Fruit fly (Drosophila melanogaster) whole organism, embryonic: ENCODE measurements around the gene mts.

Experiments used
- B-H2 ChIP-seq: fragments of 200-800 bp; sonication (Bioruptor generic); optimal IDR thresholded peaks from 2 replicates; lab custom pipeline; 2018; ENCODE audit warnings: missing biosample characterization, mild to moderate bottlenecking, missing genetic modification characterization
- CG12071 ChIP-seq: fragments of 200-800 bp; sonication (Bioruptor generic); optimal IDR thresholded peaks from 3 replicates; lab custom pipeline; 2018; ENCODE audit warnings: missing biosample characterization, mild to moderate bottlenecking, missing genetic modification characterization
- CG12236 ChIP-seq: fragments of 200-800 bp; sonication (Bioruptor generic); optimal IDR thresholded peaks from 2 replicates; lab custom pipeline; 2016; ENCODE audit warnings: missing biosample characterization, missing genetic modification characterization
- CG12391 ChIP-seq: fragments of 200-800 bp; sonication (Bioruptor generic); optimal IDR thresholded peaks from 3 replicates; lab custom pipeline; 2018; ENCODE audit warnings: missing biosample characterization, mild to moderate bottlenecking, missing genetic modification characterization, moderate library complexity
- CG12769 ChIP-seq: fragments of 200-800 bp; sonication (Bioruptor generic); optimal IDR thresholded peaks from 2 replicates; lab custom pipeline; 2019; ENCODE audit warnings: missing biosample characterization, mild to moderate bottlenecking, missing genetic modification characterization, moderate library complexity
- CG14014 ChIP-seq: fragments of 200-800 bp; sonication (Bioruptor generic); IDR thresholded peaks from 2 replicates; pipeline ENCODE4 v1.3.6; 2022; ENCODE audit warnings: missing biosample characterization, missing genetic modification characterization
- CG14050 ChIP-seq: fragments of 200-800 bp; sonication (Bioruptor generic); IDR thresholded peaks from 3 replicates; pipeline ENCODE4 v1.3.6; 2022; ENCODE audit warnings: missing biosample characterization, missing genetic modification characterization
- CG14441 ChIP-seq: fragments of 200-800 bp; sonication (Bioruptor generic); IDR thresholded peaks from 2 replicates; pipeline ENCODE4 v1.3.6; 2022; ENCODE audit warnings: missing biosample characterization, missing genetic modification characterization
- CG14667 ChIP-seq: fragments of 200-800 bp; sonication (Bioruptor generic); IDR thresholded peaks from 2 replicates; pipeline ENCODE4 v1.3.6; 2022; ENCODE audit warnings: missing biosample characterization, missing genetic modification characterization
- CG15479 ChIP-seq: fragments of 200-800 bp; sonication (Bioruptor generic); optimal IDR thresholded peaks from 3 replicates; lab custom pipeline; 2019; ENCODE audit warnings: missing biosample characterization, mild to moderate bottlenecking, missing genetic modification characterization, moderate library complexity
- CG17568 ChIP-seq: fragments of 200-800 bp; sonication (Bioruptor generic); optimal IDR thresholded peaks from 2 replicates; lab custom pipeline; 2018; ENCODE audit warnings: missing biosample characterization, mild to moderate bottlenecking, missing genetic modification characterization, moderate library complexity
- CG17612 ChIP-seq: fragments of 200-800 bp; sonication (Bioruptor generic); IDR thresholded peaks from 2 replicates; pipeline ENCODE4 v1.3.6; 2022; ENCODE audit warnings: missing biosample characterization, missing genetic modification characterization
- CG17912 ChIP-seq: fragments of 200-800 bp; sonication (Bioruptor generic); optimal IDR thresholded peaks from 2 replicates; lab custom pipeline; 2018; ENCODE audit warnings: missing biosample characterization, mild to moderate bottlenecking, missing genetic modification characterization
- CG18764 ChIP-seq: fragments of 200-800 bp; sonication (Bioruptor generic); optimal IDR thresholded peaks from 3 replicates; lab custom pipeline; 2016; ENCODE audit warnings: missing biosample characterization, missing genetic modification characterization
- CG2129 ChIP-seq: fragments of 200-800 bp; sonication (Bioruptor generic); IDR thresholded peaks from 2 replicates; pipeline ENCODE4 v1.3.6; 2022; ENCODE audit warnings: missing biosample characterization, missing genetic modification characterization; ENCODE audit not compliant: partially characterized antibody
- CG2678 ChIP-seq: fragments of 200-800 bp; sonication (Bioruptor generic); optimal IDR thresholded peaks from 3 replicates; lab custom pipeline; 2019; ENCODE audit warnings: missing biosample characterization, mild to moderate bottlenecking, missing genetic modification characterization, moderate library complexity
- CG2889 ChIP-seq: fragments of 200-800 bp; sonication (Bioruptor generic); IDR thresholded peaks from 3 replicates; pipeline ENCODE4 v1.3.6; 2022; ENCODE audit warnings: missing biosample characterization, missing genetic modification characterization
- CG3065 ChIP-seq: fragments of 200-800 bp; sonication (Bioruptor generic); optimal IDR thresholded peaks from 2 replicates; lab custom pipeline; 2016; ENCODE audit warnings: missing biosample characterization, missing genetic modification characterization
- CG32767 ChIP-seq: fragments of 200-800 bp; sonication (Bioruptor generic); IDR thresholded peaks from 2 replicates; pipeline ENCODE4 v1.3.6; 2022; ENCODE audit warnings: missing biosample characterization, missing genetic modification characterization
- CG4820 ChIP-seq: fragments of 200-800 bp; sonication (Bioruptor generic); optimal IDR thresholded peaks from 3 replicates; lab custom pipeline; 2016; ENCODE audit warnings: missing biosample characterization, missing genetic modification characterization
- CG6175 ChIP-seq: fragments of 200-800 bp; sonication (Bioruptor generic); IDR thresholded peaks from 3 replicates; pipeline ENCODE4 v1.3.6; 2022; ENCODE audit warnings: missing biosample characterization, missing genetic modification characterization
- D19B ChIP-seq: fragments of 200-800 bp; sonication (Bioruptor generic); optimal IDR thresholded peaks from 2 replicates; lab custom pipeline; 2017; ENCODE audit warnings: missing biosample characterization, mild to moderate bottlenecking, missing genetic modification characterization
- Ets65A ChIP-seq: fragments of 200-800 bp; sonication (Bioruptor generic); peaks from one replicate; lab custom pipeline; 2016; ENCODE audit warnings: missing biosample characterization, missing genetic modification characterization
- HLH54F ChIP-seq: fragments of 200-800 bp; sonication (Bioruptor generic); optimal IDR thresholded peaks from 3 replicates; lab custom pipeline; 2016; ENCODE audit warnings: missing biosample characterization, missing genetic modification characterization
- Hey ChIP-seq: fragments of 200-800 bp; sonication (Bioruptor generic); optimal IDR thresholded peaks from 3 replicates; lab custom pipeline; 2018; ENCODE audit warnings: missing biosample characterization, mild to moderate bottlenecking, missing genetic modification characterization
- Hr39 ChIP-seq: fragments of >200 bp; optimal IDR thresholded peaks from 2 replicates; lab custom pipeline; 2017
- Lhr ChIP-seq: fragments of 200-800 bp; sonication (Bioruptor generic); optimal IDR thresholded peaks from 3 replicates; lab custom pipeline; 2017; ENCODE audit warnings: mild to moderate bottlenecking, missing biosample characterization, missing genetic modification reagents, missing genetic modification characterization
- Lpt ChIP-seq: fragments of >200 bp; optimal IDR thresholded peaks from 2 replicates; lab custom pipeline; 2018; ENCODE audit warnings: missing biosample characterization, missing genetic modification characterization
- Mad ChIP-seq: fragments of 200-800 bp; sonication (Bioruptor generic); optimal IDR thresholded peaks from 2 replicates; lab custom pipeline; 2016; ENCODE audit warnings: missing biosample characterization, missing genetic modification characterization
- Poxn ChIP-seq: fragments of 200-800 bp; sonication (Bioruptor generic); IDR thresholded peaks from 2 replicates; pipeline ENCODE4 v1.3.6; 2022; ENCODE audit warnings: missing biosample characterization, missing genetic modification characterization
- Scr ChIP-seq: fragments of 200-800 bp; sonication (Bioruptor generic); IDR thresholded peaks from 2 replicates; pipeline ENCODE4 v1.3.6; 2022; ENCODE audit warnings: missing biosample characterization, missing genetic modification characterization; ENCODE audit not compliant: partially characterized antibody
- Sry-δ ChIP-seq: fragments of 200-800 bp; sonication (Bioruptor generic); optimal IDR thresholded peaks from 2 replicates; lab custom pipeline; 2016; ENCODE audit warnings: missing biosample characterization, missing genetic modification characterization
- Trl ChIP-seq, 3 experiments: fragments of >200 bp in 2 of 3; fragments of 200-800 bp in 1 of 3; sonication (Bioruptor generic) in 1 of 3; optimal IDR thresholded peaks; 2 replicates in 1 of 3; 3 replicates in 2 of 3; lab custom pipeline; 2016 to 2017; ENCODE audit warnings: missing biosample characterization in 1 of 3, missing genetic modification characterization in 1 of 3
- ara ChIP-seq: fragments of 200-800 bp; sonication (Bioruptor generic); IDR thresholded peaks from 2 replicates; pipeline ENCODE4 v1.3.6; 2022; ENCODE audit warnings: missing biosample characterization, missing genetic modification characterization
- bcd ChIP-seq: fragments of 200-800 bp; sonication (Bioruptor generic); optimal IDR thresholded peaks from 2 replicates; lab custom pipeline; 2017; ENCODE audit warnings: missing biosample characterization, mild to moderate bottlenecking, missing genetic modification characterization
- cad ChIP-seq: fragments of >200 bp; optimal IDR thresholded peaks from 2 replicates; lab custom pipeline; 2017; ENCODE audit warnings: missing biosample characterization, missing genetic modification characterization
- ci ChIP-seq: fragments of 200-800 bp; sonication (Bioruptor generic); IDR thresholded peaks from 3 replicates; pipeline ENCODE4 v1.3.6; 2022; ENCODE audit warnings: missing biosample characterization, missing genetic modification characterization
- crol ChIP-seq: fragments of 200-800 bp; sonication (Bioruptor generic); IDR thresholded peaks from 2 replicates; pipeline ENCODE4 v1.3.6; 2022; ENCODE audit warnings: missing biosample characterization, missing genetic modification characterization
- esg ChIP-seq: fragments of 200-800 bp; sonication (Bioruptor generic); conservative IDR thresholded peaks from 2 replicates; pipeline ENCODE4 v1.3.6; 2022; ENCODE audit warnings: missing biosample characterization, missing genetic modification characterization
- ftz-f1 ChIP-seq: fragments of 200-800 bp; sonication (Bioruptor generic); optimal IDR thresholded peaks from 2 replicates; lab custom pipeline; 2016; ENCODE audit warnings: missing biosample characterization, missing genetic modification characterization
- hbn ChIP-seq: fragments of 200-800 bp; sonication (Bioruptor generic); IDR thresholded peaks from 2 replicates; pipeline ENCODE4 v1.3.6; 2022; ENCODE audit warnings: missing biosample characterization, missing genetic modification characterization; ENCODE audit not compliant: partially characterized antibody
- jigr1 ChIP-seq: fragments of 200-800 bp; sonication (Bioruptor generic); IDR thresholded peaks from 3 replicates; pipeline ENCODE4 v1.3.6; 2022; ENCODE audit warnings: missing biosample characterization, missing genetic modification characterization
- nau ChIP-seq: fragments of 200-800 bp; sonication (Bioruptor generic); optimal IDR thresholded peaks from 3 replicates; lab custom pipeline; 2017; ENCODE audit warnings: missing biosample characterization, mild to moderate bottlenecking, missing genetic modification characterization, missing genetic modification reagents
- onecut ChIP-seq: fragments of 200-800 bp; sonication (Bioruptor generic); IDR thresholded peaks from 2 replicates; pipeline ENCODE4 v1.3.6; 2022; ENCODE audit warnings: missing biosample characterization, missing genetic modification characterization
- p53 ChIP-seq: fragments of 200-800 bp; sonication (Bioruptor generic); optimal IDR thresholded peaks from 2 replicates; lab custom pipeline; 2016; ENCODE audit warnings: missing biosample characterization, missing genetic modification characterization
- salm ChIP-seq: fragments of 200-800 bp; sonication (Bioruptor generic); optimal IDR thresholded peaks from 2 replicates; lab custom pipeline; 2018; ENCODE audit warnings: missing biosample characterization, mild to moderate bottlenecking, missing genetic modification characterization
- sna ChIP-seq: fragments of 200-800 bp; sonication (Bioruptor generic); IDR thresholded peaks from 2 replicates; pipeline ENCODE4 v1.3.6; 2022; ENCODE audit warnings: missing biosample characterization, missing genetic modification characterization; ENCODE audit not compliant: partially characterized antibody
- stwl ChIP-seq: fragments of 200-800 bp; sonication (Bioruptor generic); optimal IDR thresholded peaks from 3 replicates; lab custom pipeline; 2018; ENCODE audit warnings: missing biosample characterization, mild to moderate bottlenecking, missing genetic modification characterization, moderate library complexity
- sug ChIP-seq: fragments of 200-800 bp; optimal IDR thresholded peaks from 2 replicates; lab custom pipeline; 2019; ENCODE audit warnings: missing biosample characterization, mild to moderate bottlenecking, missing genetic modification characterization, moderate library complexity
- yki ChIP-seq: fragments of >200 bp; optimal IDR thresholded peaks from 3 replicates; lab custom pipeline; 2018

Gene mts

DNA sequence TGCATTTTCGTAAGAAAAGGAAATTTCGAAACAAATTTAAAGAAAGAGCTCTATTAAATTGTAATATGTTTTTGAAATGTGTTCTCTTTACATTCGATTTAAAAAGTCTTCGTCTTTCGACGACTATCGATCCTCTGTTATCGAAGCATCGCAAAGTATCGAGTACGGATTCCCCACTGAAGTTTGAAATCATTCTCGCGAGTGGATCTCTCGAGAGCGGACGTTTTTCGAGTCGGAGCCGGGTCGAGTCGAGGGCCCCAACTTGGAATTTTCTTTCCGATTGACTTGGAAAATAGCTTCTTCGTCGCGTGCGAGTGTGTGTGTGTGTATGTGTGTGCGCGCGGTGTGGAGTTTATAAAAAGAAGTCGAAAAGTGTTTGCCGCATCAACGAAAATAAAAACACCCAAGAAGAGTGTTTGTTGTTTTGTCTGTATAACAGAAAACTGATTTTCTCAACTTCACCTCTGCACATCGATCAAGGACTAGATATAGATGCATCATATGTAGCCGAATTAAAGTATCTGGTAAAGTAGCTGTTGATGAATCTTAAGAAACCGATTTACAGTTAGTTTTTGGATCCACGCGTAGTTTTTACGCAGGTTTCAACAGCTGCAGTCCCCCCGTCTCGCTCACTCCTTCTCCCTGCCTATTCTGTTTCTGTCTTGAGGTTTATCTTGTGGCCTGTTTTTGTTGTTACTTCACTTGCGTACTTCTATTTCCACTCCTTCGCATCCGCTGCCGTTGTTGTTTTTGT is 16.0 kb upstream of the mts start, which contains the start of gene LanB1 (continued):
- TF ChIP-seq Mad (no peak), p53 (GFP tag; lab: Kevin White, UChicago) (no peak), CG17912 (GFP tag; lab: Kevin White, UChicago) (no peak), CG12391 (tag; lab: Kevin White, UChicago) (no peak), onecut (GFP tag; lab: Robert Waterston, UW) (0 out of 2 replicates have a peak, but pooled peaks have one; percentile 27), CG4820 (GFP tag; lab: Kevin White, UChicago) (no peak), salm (tag; lab: Kevin White, UChicago) (no peak), CG12236 (GFP tag; lab: Kevin White, UChicago) (no peak), ci (GFP tag; lab: Robert Waterston, UW) (peak; percentile 74; the same call in 2 of the 3 replicates), jigr1 (GFP tag; lab: Robert Waterston, UW) (no peak), yki (lab: Kevin White, UChicago) (no peak), Ets65A (GFP tag; lab: Kevin White, UChicago) (no peak), esg (GFP tag; lab: Robert Waterston, UW) (no peak), HLH54F (no peak), CG14667 (no peak), CG3065 (GFP tag; lab: Kevin White, UChicago) (no peak), hbn (peak; percentile 42), CG14441 (GFP tag; lab: Robert Waterston, UW) (no peak), CG2678 (tag; lab: Kevin White, UChicago) (no peak), CG2129 (GFP tag; lab: Robert Waterston, UW) (no peak), sug (tag; lab: Kevin White, UChicago) (no peak), Sry-δ (GFP tag; lab: Kevin White, UChicago) (peak; percentile 49), CG2889 (GFP tag; lab: Robert Waterston, UW) (no peak), D19B (GFP tag; lab: Kevin White, UChicago) (no peak), CG14014 (peak; percentile 9; the same call in 1 of the 2 replicates), nau (GFP tag; lab: Kevin White, UChicago) (peak; percentile 8), CG17612 (GFP tag; lab: Robert Waterston, UW) (no peak), cad (GFP tag; lab: Kevin White, UChicago) (no peak), sna (GFP tag; lab: Robert Waterston, UW) (0 out of 2 replicates have a peak, but pooled peaks have one; percentile 37), CG32767 (GFP tag; lab: Robert Waterston, UW) (peak; percentile 77), CG15479 (GFP tag; lab: Kevin White, UChicago) (peak; percentile 29), CG6175 (GFP tag; lab: Robert Waterston, UW) (no peak), stwl (tag; lab: Kevin White, UChicago) (peak; percentile 58), Lpt (no peak), Hr39 (lab: Kevin White, UChicago) (no peak), CG12769 (tag; lab: Kevin White, UChicago) (peak; percentile 35), Poxn (GFP tag; lab: Robert Waterston, UW) (no peak), crol (GFP tag; lab: Robert Waterston, UW) (0 out of 2 replicates have a peak, but pooled peaks have one; percentile 50), CG17568 (GFP tag; lab: Kevin White, UChicago) (no peak), ftz-f1 (GFP tag; lab: Kevin White, UChicago) (peak; percentile 28), CG12071 (GFP tag; lab: Kevin White, UChicago) (no peak), Hey (tag; lab: Kevin White, UChicago) (no peak), Trl (optimal IDR thresholded peaks at IDR 0.05; lab: Kevin White, UChicago) (peak; percentile 36 to 44), Trl (GFP tag; optimal IDR thresholded peaks at IDR 0.05; lab: Kevin White, UChicago) (no peak), CG14050 (GFP tag; lab: Robert Waterston, UW) (no peak), Scr (GFP tag; lab: Robert Waterston, UW) (peak; percentile 32; the same call in 1 of the 2 replicates), bcd (GFP tag; lab: Kevin White, UChicago) (no peak), B-H2 (GFP tag; lab: Kevin White, UChicago) (no peak), ara (peak; percentile 29; the same call in 1 of the 2 replicates), Lhr (no peak), CG18764 (GFP tag; lab: Kevin White, UChicago) (no peak)
